Fruit fly (Drosophila melanogaster) whole organism, pupa: ENCODE data around the gene CG11562.
A peak's percentile ranks its signal among the peaks of the same experiment; 100 is the strongest.

Experiments used
- CG10348 ChIP-seq: fragments of 200-800 bp; sonication (Bioruptor generic); IDR thresholded peaks from 2 replicates; pipeline ENCODE4 v1.3.6; 2022; ENCODE audit warnings: missing biosample characterization, missing genetic modification characterization
- CG12605 ChIP-seq: fragments of 200-800 bp; sonication (Bioruptor generic); IDR thresholded peaks from 2 replicates; pipeline ENCODE4 v1.3.6; 2022; ENCODE audit warnings: missing biosample characterization, missing genetic modification characterization
- CG13204 ChIP-seq: fragments of 200-800 bp; sonication (Bioruptor generic); optimal IDR thresholded peaks from 2 replicates; lab custom pipeline; 2018; ENCODE audit warnings: missing biosample characterization, mild to moderate bottlenecking, missing genetic modification characterization, moderate library complexity
- CG14655 ChIP-seq: fragments of 200-800 bp; sonication (Bioruptor generic); optimal IDR thresholded peaks from 3 replicates; lab custom pipeline; 2017; ENCODE audit warnings: mild to moderate bottlenecking, missing biosample characterization, missing genetic modification reagents, missing genetic modification characterization
- CG15710 ChIP-seq: fragments of 200-800 bp; sonication (Bioruptor generic); optimal IDR thresholded peaks from 2 replicates; lab custom pipeline; 2018; ENCODE audit warnings: missing biosample characterization, mild to moderate bottlenecking, missing genetic modification characterization, moderate library complexity
- CG17806 ChIP-seq: fragments of 200-800 bp; sonication (Bioruptor generic); optimal IDR thresholded peaks from 2 replicates; lab custom pipeline; 2018; ENCODE audit warnings: missing biosample characterization, mild to moderate bottlenecking, missing genetic modification characterization, moderate library complexity
- CG32121 ChIP-seq: fragments of 200-800 bp; sonication (Bioruptor generic); IDR thresholded peaks from 2 replicates; pipeline ENCODE4 v1.3.6; 2022; ENCODE audit warnings: missing biosample characterization, missing genetic modification characterization
- CG34367 ChIP-seq: fragments of 200-800 bp; sonication (Bioruptor generic); optimal IDR thresholded peaks from 2 replicates; lab custom pipeline; 2018; ENCODE audit warnings: missing biosample characterization, mild to moderate bottlenecking, missing genetic modification characterization
- CG4496 ChIP-seq: fragments of 200-800 bp; sonication (Bioruptor generic); IDR thresholded peaks from 3 replicates; pipeline ENCODE4 v1.3.6; 2022; ENCODE audit warnings: missing biosample characterization, missing genetic modification characterization
- CG8159 ChIP-seq: fragments of 200-800 bp; sonication (Bioruptor generic); optimal IDR thresholded peaks from 3 replicates; lab custom pipeline; 2018; ENCODE audit warnings: missing biosample characterization, mild to moderate bottlenecking, missing genetic modification characterization, moderate library complexity
- CG8301 ChIP-seq: fragments of 200-800 bp; sonication (Bioruptor generic); optimal IDR thresholded peaks from 2 replicates; lab custom pipeline; 2018; ENCODE audit warnings: missing biosample characterization, mild to moderate bottlenecking, missing genetic modification characterization
- CG9948 ChIP-seq: fragments of 200-800 bp; sonication (Bioruptor generic); optimal IDR thresholded peaks from 2 replicates; lab custom pipeline; 2018; ENCODE audit warnings: missing biosample characterization, mild to moderate bottlenecking, missing genetic modification characterization, moderate library complexity
- D1 ChIP-seq: fragments of 200-800 bp; sonication (Bioruptor generic); optimal IDR thresholded peaks from 2 replicates; lab custom pipeline; 2018; ENCODE audit warnings: missing biosample characterization, mild to moderate bottlenecking, missing genetic modification characterization, moderate library complexity
- EcR ChIP-seq: fragments of 200-800 bp; sonication (Bioruptor generic); optimal IDR thresholded peaks from 3 replicates; lab custom pipeline; 2019; ENCODE audit warnings: missing biosample characterization, missing genetic modification characterization, mild to moderate bottlenecking, moderate library complexity, missing genetic modification reagents
- Ets98B ChIP-seq: fragments of 200-800 bp; sonication (Bioruptor generic); IDR thresholded peaks from 2 replicates; pipeline ENCODE4 v1.3.6; 2022; ENCODE audit warnings: missing biosample characterization, missing genetic modification characterization
- Pif1A ChIP-seq: fragments of 200-800 bp; sonication (Bioruptor generic); optimal IDR thresholded peaks from 3 replicates; lab custom pipeline; 2016; ENCODE audit warnings: missing biosample characterization, missing genetic modification characterization
- Pif1B ChIP-seq: fragments of 200-800 bp; sonication (Bioruptor generic); optimal IDR thresholded peaks from 3 replicates; lab custom pipeline; 2016; ENCODE audit warnings: missing biosample characterization, missing genetic modification characterization
- Snoo ChIP-seq: fragments of 200-800 bp; sonication (Bioruptor generic); optimal IDR thresholded peaks from 3 replicates; lab custom pipeline; 2017; ENCODE audit warnings: missing biosample characterization, mild to moderate bottlenecking, missing genetic modification characterization, inconsistent platforms
- fd96Ca ChIP-seq: fragments of 200-800 bp; sonication (Bioruptor generic); IDR thresholded peaks from 3 replicates; pipeline ENCODE4 v1.3.6; 2022; ENCODE audit warnings: missing biosample characterization, missing genetic modification characterization
- gl ChIP-seq: fragments of 200-800 bp; sonication (Bioruptor generic); optimal IDR thresholded peaks from 2 replicates; lab custom pipeline; 2018; ENCODE audit warnings: missing biosample characterization, mild to moderate bottlenecking, missing genetic modification characterization
- rn ChIP-seq: fragments of 200-800 bp; sonication (Bioruptor generic); IDR thresholded peaks from 2 replicates; pipeline ENCODE4 v1.3.6; 2022; ENCODE audit warnings: missing biosample characterization, missing genetic modification characterization

Gene CG11562

DNA sequence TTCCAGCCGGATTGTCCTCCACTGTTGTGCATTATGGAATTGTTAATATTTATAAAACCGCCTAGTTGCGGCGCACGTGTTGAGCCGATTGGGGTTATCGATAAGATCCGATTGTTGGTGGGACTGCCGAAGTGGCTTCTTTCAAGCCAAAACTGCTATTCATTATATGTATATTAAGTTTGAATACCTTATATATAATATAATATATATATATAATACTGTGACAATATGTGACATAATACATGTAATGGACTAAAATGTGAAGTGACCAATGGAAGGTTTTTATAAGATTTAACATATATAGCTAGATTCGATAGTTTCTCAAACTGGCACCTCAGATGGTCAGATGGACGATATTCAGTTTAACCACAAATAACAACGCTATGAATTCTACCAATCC, 18.6 kb upstream of the CG11562 start, which contains the start of the genes mbm and CG11555:
Gene mbm, minus strand, starts transcription at position 113 of the 400 bp plus-strand sequence.
Gene CG11555, plus strand, starts transcription at position 234 of the 400 bp plus-strand sequence.
- TF ChIP-seq CG15710 (tag; lab: Kevin White, UChicago) (peak; percentile 27), CG10348 (GFP tag; lab: Robert Waterston, UW) (no peak)

DNA sequence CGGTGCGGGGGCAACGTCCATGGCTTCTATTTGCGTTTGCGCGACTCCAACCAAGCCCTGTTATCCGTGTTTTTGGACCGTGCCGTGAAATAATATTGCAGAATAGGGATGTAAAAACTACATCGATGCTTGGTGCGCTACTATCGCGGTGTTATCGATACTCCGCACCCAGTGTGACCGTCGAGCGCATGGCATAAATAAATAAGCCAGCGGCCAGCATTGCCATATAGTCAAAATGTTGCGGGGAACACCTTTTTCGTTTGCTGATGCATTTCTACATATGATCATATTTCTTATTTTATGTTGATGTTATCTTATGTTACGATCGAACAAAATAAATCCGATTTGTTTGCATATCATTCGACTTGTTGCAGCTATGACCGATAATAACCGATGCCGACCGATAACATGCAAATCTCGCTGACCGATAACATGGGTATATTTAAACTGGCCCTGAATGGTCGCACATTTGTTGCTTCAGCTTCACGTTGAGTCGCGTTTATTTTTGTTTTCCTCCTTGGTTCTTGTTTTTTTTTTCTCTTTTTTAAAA, 15.0 kb upstream of the CG11562 start, which contains the start of gene smo:
Gene smo, plus strand, starts transcription at position 461 of the 550 bp plus-strand sequence.
- TF ChIP-seq CG12605, result no peak
- no peak for TF ChIP-seq CG17806
- TF ChIP-seq Pif1B (GFP tag; lab: Kevin White, UChicago), result no peak
- peak; percentile 27 for TF ChIP-seq EcR
- TF ChIP-seq Snoo (tag; lab: Kevin White, UChicago), result no peak
- TF ChIP-seq CG4496 (GFP tag; lab: Robert Waterston, UW), result no peak
- TF ChIP-seq CG15710 (tag; lab: Kevin White, UChicago), result no peak

DNA sequence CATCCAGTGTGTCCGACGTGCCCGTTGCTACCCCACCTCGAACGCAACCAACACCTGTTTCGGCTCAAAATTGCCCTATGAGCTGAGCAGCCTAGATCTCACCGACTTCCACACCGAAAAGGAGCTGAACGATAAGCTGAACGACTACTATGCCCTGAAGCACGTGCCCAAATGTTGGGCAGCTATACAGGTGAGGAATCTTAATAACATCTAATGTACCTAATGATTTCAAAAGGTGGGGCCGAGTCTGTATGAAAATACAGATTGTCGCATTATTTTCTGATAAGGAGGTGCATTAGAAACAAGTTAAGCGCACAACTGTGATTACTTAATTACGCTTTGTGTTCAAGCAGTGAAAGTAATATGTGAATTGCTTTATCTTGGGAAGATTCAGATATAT, 14.1 kb upstream of the CG11562 start, which contains the start of gene CG17078:
Gene CG17078, minus strand, starts transcription at position 101 of the 400 bp plus-strand sequence.
- TF ChIP-seq Pif1A (GFP tag; lab: Kevin White, UChicago) (no peak), CG13204 (GFP tag; lab: Kevin White, UChicago) (no peak), CG32121 (GFP tag; lab: Robert Waterston, UW) (no peak), Ets98B (no peak), CG15710 (tag; lab: Kevin White, UChicago) (no peak), rn (GFP tag; lab: Robert Waterston, UW) (no peak), CG17806 (no peak), CG9948 (tag; lab: Kevin White, UChicago) (no peak), CG10348 (GFP tag; lab: Robert Waterston, UW) (no peak), CG12605 (no peak), CG8301 (tag; lab: Kevin White, UChicago) (no peak), CG34367 (no peak), gl (tag; lab: Kevin White, UChicago) (no peak), CG4496 (GFP tag; lab: Robert Waterston, UW) (no peak)
- TF ChIP-seq, all 21 proteins: peak for 0

DNA sequence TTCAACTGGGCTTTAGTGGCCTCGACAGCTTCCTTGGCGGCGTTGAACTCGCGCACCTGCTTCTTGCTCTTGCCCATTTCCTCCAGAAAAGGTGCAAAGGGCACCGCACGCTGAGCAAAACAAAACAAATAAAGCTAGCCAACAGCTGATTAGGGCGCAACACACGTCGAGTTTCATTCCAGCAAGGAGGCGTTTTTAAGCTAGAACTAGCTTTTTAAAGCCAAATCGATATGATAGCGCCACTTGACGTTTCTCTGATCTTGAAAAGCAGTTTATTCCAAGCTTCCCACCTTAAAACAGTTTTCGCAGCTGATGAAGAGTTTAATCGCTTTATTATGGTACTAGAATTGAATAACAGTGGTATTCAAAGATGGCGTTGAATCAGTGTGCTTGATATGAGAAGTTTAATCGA, 9.1 kb upstream of the CG11562 start, which contains the start of gene CG11601:
Gene CG11601, minus strand, starts transcription at position 199 of the 412 bp plus-strand sequence.
- TF ChIP-seq Ets98B, result peak; percentile 43; the same call in 1 of the 2 replicates
- no peak for TF ChIP-seq Pif1B (GFP tag; lab: Kevin White, UChicago)
- peak; percentile 18 for TF ChIP-seq CG34367
- no peak for TF ChIP-seq D1
- TF ChIP-seq CG32121 (GFP tag; lab: Robert Waterston, UW), result 0 out of 2 replicates have a peak, but pooled peaks have one; percentile 31
- TF ChIP-seq fd96Ca (GFP tag; lab: Robert Waterston, UW), result peak; percentile 59; the same call in 1 of the 3 replicates
- no peak for TF ChIP-seq CG8159
- TF ChIP-seq CG12605, result no peak
- no peak for TF ChIP-seq CG14655 (GFP tag; lab: Kevin White, UChicago)
- no peak for TF ChIP-seq CG10348 (GFP tag; lab: Robert Waterston, UW)
- TF ChIP-seq CG4496 (GFP tag; lab: Robert Waterston, UW), result peak; percentile 66
- TF ChIP-seq CG9948 (tag; lab: Kevin White, UChicago), result no peak
- peak; percentile 89 for TF ChIP-seq EcR
- TF ChIP-seq CG17806, result peak; percentile 10
- TF ChIP-seq gl (tag; lab: Kevin White, UChicago), result peak; percentile 48
- TF ChIP-seq CG13204 (GFP tag; lab: Kevin White, UChicago), result no peak
- TF ChIP-seq Pif1A (GFP tag; lab: Kevin White, UChicago), result no peak
- no peak for TF ChIP-seq CG8301 (tag; lab: Kevin White, UChicago)
- peak; percentile 18 for TF ChIP-seq Snoo (tag; lab: Kevin White, UChicago)
- TF ChIP-seq rn (GFP tag; lab: Robert Waterston, UW), result no peak
- peak; percentile 20 for TF ChIP-seq CG15710 (tag; lab: Kevin White, UChicago)

DNA sequence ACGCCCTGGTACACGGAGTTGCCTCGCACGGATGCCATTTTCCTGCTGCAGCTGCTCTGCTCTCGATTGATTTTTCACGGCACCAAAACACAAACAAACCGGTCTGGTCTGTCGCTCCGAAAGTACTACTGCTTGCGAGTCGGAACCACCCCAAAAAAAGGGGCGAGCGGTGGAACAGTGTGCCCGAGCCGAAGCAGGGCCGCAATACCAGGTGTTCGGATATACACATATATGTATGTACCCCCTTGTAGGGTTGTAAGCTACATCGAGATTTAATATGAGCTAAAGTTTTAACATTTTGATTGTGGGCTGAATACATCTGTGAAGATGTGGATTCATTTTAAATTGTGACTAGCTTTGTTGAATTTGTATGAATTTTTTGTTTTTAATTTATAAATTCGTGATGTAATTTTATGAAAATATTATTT, 6.6 kb upstream of the CG11562 start:
- peak; percentile 41 for TF ChIP-seq CG9948 (tag; lab: Kevin White, UChicago)
- TF ChIP-seq CG17806, result no peak
- TF ChIP-seq CG34367, result no peak
- peak; percentile 49 for TF ChIP-seq Snoo (tag; lab: Kevin White, UChicago)
- no peak for TF ChIP-seq fd96Ca (GFP tag; lab: Robert Waterston, UW)
- peak; percentile 28 for TF ChIP-seq Ets98B
- TF ChIP-seq rn (GFP tag; lab: Robert Waterston, UW), result no peak
- no peak for TF ChIP-seq CG15710 (tag; lab: Kevin White, UChicago)
- TF ChIP-seq CG10348 (GFP tag; lab: Robert Waterston, UW), result no peak
- no peak for TF ChIP-seq Pif1B (GFP tag; lab: Kevin White, UChicago)
- peak; percentile 26; the same call in 1 of the 2 replicates for TF ChIP-seq CG12605
- peak; percentile 79 for TF ChIP-seq CG4496 (GFP tag; lab: Robert Waterston, UW)
- no peak for TF ChIP-seq CG8301 (tag; lab: Kevin White, UChicago)
- no peak for TF ChIP-seq CG14655 (GFP tag; lab: Kevin White, UChicago)
- no peak for TF ChIP-seq CG13204 (GFP tag; lab: Kevin White, UChicago)
- no peak for TF ChIP-seq gl (tag; lab: Kevin White, UChicago)
- TF ChIP-seq EcR, result no peak
- TF ChIP-seq D1, result no peak
- TF ChIP-seq Pif1A (GFP tag; lab: Kevin White, UChicago), result no peak
- TF ChIP-seq CG32121 (GFP tag; lab: Robert Waterston, UW), result no peak
- TF ChIP-seq CG8159, result peak; percentile 48

DNA sequence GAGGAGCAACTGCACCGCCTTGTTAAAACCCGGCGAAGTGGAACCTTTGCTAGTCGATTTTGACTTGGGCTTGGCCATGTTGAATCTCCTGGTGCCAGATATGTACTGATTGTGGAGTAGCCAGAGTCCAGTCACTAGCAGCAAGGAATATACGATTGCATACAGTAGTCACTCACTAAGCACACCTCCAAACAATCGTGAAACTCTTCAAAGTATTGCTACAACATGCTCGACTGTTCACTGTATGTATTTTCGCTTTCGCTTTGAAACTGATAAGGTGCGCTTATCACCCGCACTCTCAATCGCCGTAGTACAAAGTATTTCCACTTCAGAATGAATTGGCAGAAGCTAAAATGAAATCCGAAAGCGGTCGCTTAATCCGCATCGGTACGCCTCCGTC, 5.8 kb upstream of the CG11562 start:
- TF ChIP-seq Pif1B (GFP tag; lab: Kevin White, UChicago) (peak; percentile 64), CG17806 (peak; percentile 56), CG32121 (GFP tag; lab: Robert Waterston, UW) (peak; percentile 49), CG4496 (GFP tag; lab: Robert Waterston, UW) (peak; percentile 81), Pif1A (GFP tag; lab: Kevin White, UChicago) (peak; percentile 73), CG12605 (peak; percentile 61), CG13204 (GFP tag; lab: Kevin White, UChicago) (peak; percentile 59), CG8159 (peak; percentile 70), CG15710 (tag; lab: Kevin White, UChicago) (peak; percentile 52), CG34367 (peak; percentile 38), rn (GFP tag; lab: Robert Waterston, UW) (no peak), CG8301 (tag; lab: Kevin White, UChicago) (peak; percentile 52), EcR (peak; percentile 20), fd96Ca (GFP tag; lab: Robert Waterston, UW) (peak; percentile 60; the same call in 2 of the 3 replicates), D1 (no peak), gl (tag; lab: Kevin White, UChicago) (peak; percentile 77), Snoo (tag; lab: Kevin White, UChicago) (peak; percentile 76), Ets98B (peak; percentile 79), CG10348 (GFP tag; lab: Robert Waterston, UW) (no peak), CG9948 (tag; lab: Kevin White, UChicago) (peak; percentile 32), CG14655 (GFP tag; lab: Kevin White, UChicago) (no peak)
